Worm (Caenorhabditis elegans): Measurements from ENCODE around the gene AC7.3.
"Not testable (repeated sequence)": the region's sequence is repeated elsewhere in the genome, so short reads cannot be mapped to it uniquely, and the experiment has no call there.

DNA sequence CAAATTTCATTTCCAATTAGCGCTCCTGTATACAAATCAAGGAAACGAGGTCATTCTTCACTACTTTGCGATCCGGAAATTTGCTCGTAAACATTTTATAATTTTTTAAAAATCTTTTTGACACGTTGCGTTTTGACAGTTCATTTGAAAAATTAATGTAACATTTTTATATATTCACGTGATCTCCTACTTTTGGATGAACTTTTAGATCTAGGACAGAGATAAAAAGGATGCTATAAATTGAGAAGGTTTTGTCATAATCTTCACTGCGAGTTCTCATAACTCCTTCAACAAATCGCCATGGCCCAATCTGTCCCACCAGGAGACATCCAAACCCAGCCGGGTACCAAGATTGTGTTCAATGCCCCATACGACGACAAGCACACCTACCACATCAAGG is 49.4 kb upstream of the AC7.3 start, which contains the start of gene msp-57:
- not testable (repeated sequence) for TF ChIP-seq dmd-6 (GFP tag; IDR thresholded peaks at IDR 0.05); snpc-1.2 (GFP tag; IDR thresholded peaks at IDR 0.05); R02D3.7 (tag; optimal IDR thresholded peaks at IDR 0.05); skn-1 (tag; optimal IDR thresholded peaks at IDR 0.05); lin-29 (GFP tag; IDR thresholded peaks at IDR 0.05); zag-1 (tag; optimal IDR thresholded peaks at IDR 0.05)
